Fruit fly (Drosophila melanogaster) whole organism, prepupa: ENCODE results near the gene CG11317.

Source experiments
- Blimp-1 ChIP-seq: fragments of 200-800 bp; sonication (Bioruptor generic); optimal IDR thresholded peaks from 3 replicates; lab custom pipeline; 2017; ENCODE audit warnings: missing biosample characterization, missing genetic modification characterization, mild to moderate bottlenecking, moderate library complexity, missing genetic modification reagents
- CG10631 ChIP-seq: fragments of 200-800 bp; sonication (Bioruptor generic); optimal IDR thresholded peaks from 2 replicates; lab custom pipeline; 2016; ENCODE audit warnings: missing biosample characterization, missing genetic modification characterization
- CG11294 ChIP-seq: fragments of 200-800 bp; sonication (Bioruptor generic); IDR thresholded peaks from 2 replicates; pipeline ENCODE4 v1.3.6; 2022; ENCODE audit warnings: missing biosample characterization, missing genetic modification characterization
- CG11762 ChIP-seq: fragments of 200-800 bp; sonication (Bioruptor generic); optimal IDR thresholded peaks from 3 replicates; lab custom pipeline; 2016; ENCODE audit warnings: missing biosample characterization, missing genetic modification characterization; ENCODE audit not compliant: insufficient read depth
- CG15336 ChIP-seq: fragments of 200-800 bp; sonication (Bioruptor generic); IDR thresholded peaks from 2 replicates; pipeline ENCODE4 v1.3.6; 2022; ENCODE audit warnings: missing biosample characterization, missing genetic modification characterization
- CG1621 ChIP-seq: fragments of 200-800 bp; sonication (Bioruptor generic); optimal IDR thresholded peaks from 3 replicates; lab custom pipeline; 2018; ENCODE audit warnings: missing biosample characterization, mild to moderate bottlenecking, missing genetic modification characterization
- CG32006 ChIP-seq: fragments of 200-800 bp; sonication (Bioruptor generic); optimal IDR thresholded peaks from 3 replicates; lab custom pipeline; 2017; ENCODE audit warnings: missing biosample characterization, mild to moderate bottlenecking, missing genetic modification characterization
- CG4318 ChIP-seq: fragments of 200-800 bp; sonication (Bioruptor generic); optimal IDR thresholded peaks from 3 replicates; lab custom pipeline; 2017; ENCODE audit warnings: missing biosample characterization, mild to moderate bottlenecking, missing genetic modification characterization
- CG6163 ChIP-seq: fragments of 200-800 bp; sonication (Bioruptor generic); IDR thresholded peaks from 3 replicates; pipeline ENCODE4 v1.3.6; 2022; ENCODE audit warnings: missing biosample characterization, missing genetic modification characterization
- CG6276 ChIP-seq: fragments of 200-800 bp; sonication (Bioruptor generic); optimal IDR thresholded peaks from 2 replicates; lab custom pipeline; 2017; ENCODE audit warnings: missing biosample characterization, mild to moderate bottlenecking, missing genetic modification characterization
- CG7368 ChIP-seq: fragments of 200-800 bp; sonication (Bioruptor generic); optimal IDR thresholded peaks from 3 replicates; lab custom pipeline; 2016; ENCODE audit warnings: missing biosample characterization, missing genetic modification characterization
- CG8119 ChIP-seq: fragments of 200-800 bp; sonication (Bioruptor generic); IDR thresholded peaks from 3 replicates; pipeline ENCODE4 v1.3.6; 2022; ENCODE audit warnings: missing biosample characterization, missing genetic modification characterization
- CG8632 ChIP-seq: fragments of 200-800 bp; sonication (Bioruptor generic); optimal IDR thresholded peaks from 3 replicates; lab custom pipeline; 2016; ENCODE audit warnings: missing biosample characterization, missing genetic modification characterization
- CG9139 ChIP-seq: fragments of 200-800 bp; sonication (Bioruptor generic); optimal IDR thresholded peaks from 3 replicates; lab custom pipeline; 2017; ENCODE audit warnings: missing biosample characterization, mild to moderate bottlenecking, missing genetic modification characterization
- Eip78C ChIP-seq: fragments of 200-800 bp; sonication (Bioruptor generic); peaks from one replicate; lab custom pipeline; 2016; ENCODE audit warnings: missing biosample characterization, missing genetic modification characterization
- Ets21C ChIP-seq: fragments of 200-800 bp; sonication (Bioruptor generic); optimal IDR thresholded peaks from 3 replicates; lab custom pipeline; 2016; ENCODE audit warnings: missing biosample characterization, missing genetic modification characterization
- Ets96B ChIP-seq: fragments of 200-800 bp; optimal IDR thresholded peaks from 2 replicates; lab custom pipeline; 2019; ENCODE audit warnings: missing biosample characterization, mild to moderate bottlenecking, missing genetic modification characterization, moderate library complexity
- Gug ChIP-seq: fragments of 200-800 bp; sonication (Bioruptor generic); IDR thresholded peaks from 2 replicates; pipeline ENCODE4 v1.3.6; 2022; ENCODE audit warnings: missing biosample characterization, missing genetic modification characterization
- Hr38 ChIP-seq: sonication (Bioruptor generic); optimal IDR thresholded peaks from 2 replicates; lab custom pipeline; 2016; ENCODE audit warnings: missing biosample characterization, missing genetic modification characterization
- Hr39 ChIP-seq: fragments of 200-800 bp; sonication (Bioruptor generic); optimal IDR thresholded peaks from 2 replicates; lab custom pipeline; 2016; ENCODE audit warnings: missing biosample characterization, missing genetic modification characterization
- Hr4 ChIP-seq: fragments of 200-800 bp; sonication (Bioruptor generic); optimal IDR thresholded peaks from 3 replicates; lab custom pipeline; 2016; ENCODE audit warnings: missing biosample characterization, missing genetic modification characterization
- Lpt ChIP-seq: fragments of 200-800 bp; sonication (Bioruptor generic); optimal IDR thresholded peaks from 3 replicates; lab custom pipeline; 2016; ENCODE audit warnings: missing biosample characterization, missing genetic modification characterization
- Met ChIP-seq: fragments of 200-800 bp; sonication (Bioruptor generic); optimal IDR thresholded peaks from 3 replicates; lab custom pipeline; 2016; ENCODE audit warnings: missing biosample characterization, missing genetic modification characterization
- Smox ChIP-seq: fragments of 200-800 bp; sonication (Bioruptor generic); optimal IDR thresholded peaks from 3 replicates; lab custom pipeline; 2016; ENCODE audit warnings: missing biosample characterization, missing genetic modification characterization
- Sox102F ChIP-seq: fragments of 200-800 bp; sonication (Bioruptor generic); optimal IDR thresholded peaks from 2 replicates; lab custom pipeline; 2016; ENCODE audit warnings: missing biosample characterization, mild to moderate bottlenecking, missing genetic modification characterization
- Sox14 ChIP-seq: fragments of 200-800 bp; sonication (Bioruptor generic); optimal IDR thresholded peaks from 3 replicates; lab custom pipeline; 2016; ENCODE audit warnings: missing biosample characterization, missing genetic modification characterization
- Sox15 ChIP-seq: fragments of 200-800 bp; sonication (Bioruptor generic); optimal IDR thresholded peaks from 3 replicates; lab custom pipeline; 2016; ENCODE audit warnings: missing biosample characterization, missing genetic modification characterization
- acj6 ChIP-seq: fragments of 200-800 bp; sonication (Bioruptor generic); optimal IDR thresholded peaks from 3 replicates; lab custom pipeline; 2016; ENCODE audit warnings: missing biosample characterization, missing genetic modification characterization
- cyc ChIP-seq: fragments of 200-800 bp; sonication (Bioruptor generic); optimal IDR thresholded peaks from 3 replicates; lab custom pipeline; 2016; ENCODE audit warnings: missing biosample characterization, missing genetic modification characterization
- dac ChIP-seq: fragments of 200-800 bp; sonication (Bioruptor generic); optimal IDR thresholded peaks from 2 replicates; lab custom pipeline; 2017; ENCODE audit warnings: missing biosample characterization, mild to moderate bottlenecking, missing genetic modification characterization
- dsx ChIP-seq: fragments of 200-800 bp; optimal IDR thresholded peaks from 3 replicates; lab custom pipeline; 2019; ENCODE audit warnings: missing biosample characterization, mild to moderate bottlenecking, missing genetic modification characterization, moderate library complexity; ENCODE audit not compliant: poor library complexity, severe bottlenecking
- eg ChIP-seq: fragments of 200-800 bp; sonication (Bioruptor generic); IDR thresholded peaks from 3 replicates; pipeline ENCODE4 v1.3.6; 2022; ENCODE audit warnings: missing biosample characterization, missing genetic modification characterization
- fd59A ChIP-seq: fragments of 200-800 bp; sonication (Bioruptor generic); optimal IDR thresholded peaks from 2 replicates; lab custom pipeline; 2017; ENCODE audit warnings: missing biosample characterization, mild to moderate bottlenecking, missing genetic modification characterization, missing genetic modification reagents
- fkh ChIP-seq: fragments of 200-800 bp; sonication (Bioruptor generic); optimal IDR thresholded peaks from 3 replicates; lab custom pipeline; 2017; ENCODE audit warnings: missing biosample characterization, mild to moderate bottlenecking, missing genetic modification characterization, moderate library complexity
- net ChIP-seq: fragments of 200-800 bp; sonication (Bioruptor generic); optimal IDR thresholded peaks from 3 replicates; lab custom pipeline; 2016; ENCODE audit warnings: missing biosample characterization, missing genetic modification characterization
- salr ChIP-seq, 2 experiments: fragments of 200-800 bp; sonication (Bioruptor generic); optimal IDR thresholded peaks; 3 replicates each; lab custom pipeline; 2016 to 2018; ENCODE audit warnings: missing biosample characterization in 2 of 2, missing genetic modification characterization in 2 of 2, mild to moderate bottlenecking in 1 of 2
- vri ChIP-seq: fragments of 200-800 bp; sonication (Bioruptor generic); optimal IDR thresholded peaks from 3 replicates; lab custom pipeline; 2016; ENCODE audit warnings: missing biosample characterization, mild to moderate bottlenecking, missing genetic modification characterization

CG11317 gene

DNA sequence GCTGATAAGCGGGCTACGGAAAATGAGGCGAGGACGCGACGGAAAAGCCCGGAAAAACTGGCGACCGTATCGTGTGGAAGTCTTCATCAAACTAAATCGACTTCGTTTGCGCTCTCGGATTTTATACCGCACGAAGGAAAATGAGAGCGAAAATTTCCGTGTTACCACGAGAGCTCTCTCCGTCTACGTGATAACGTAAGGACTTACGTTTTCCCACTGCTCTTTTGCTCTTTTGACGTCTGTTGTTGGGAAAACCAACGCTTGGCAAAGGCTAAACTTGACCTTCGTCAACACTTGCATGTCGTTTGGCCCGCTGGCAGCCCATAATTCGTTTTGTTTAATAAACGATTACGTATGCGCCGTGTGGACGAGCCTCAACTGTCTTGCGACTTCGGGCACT is at the start of gene CG11317:
Gene CG11317 (minus strand): TSS at position 101 of the 400 bp plus-strand sequence.
- TF ChIP-seq Hr39 (GFP tag; lab: Kevin White, UChicago): no peak
- TF ChIP-seq CG6276 (GFP tag; lab: Kevin White, UChicago): no peak
- TF ChIP-seq Lpt (GFP tag; lab: Kevin White, UChicago): no peak
- no peak for TF ChIP-seq Eip78C (GFP tag; lab: Kevin White, UChicago)
- no peak for TF ChIP-seq Smox (GFP tag; lab: Kevin White, UChicago)
- TF ChIP-seq fkh (GFP tag; lab: Kevin White, UChicago): no peak
- no peak for TF ChIP-seq dsx (GFP tag; lab: Kevin White, UChicago)
- no peak for TF ChIP-seq CG9139 (GFP tag; lab: Kevin White, UChicago)
- TF ChIP-seq Ets96B (tag; lab: Kevin White, UChicago): no peak
- TF ChIP-seq Sox15 (GFP tag; lab: Kevin White, UChicago): no peak
- no peak for TF ChIP-seq Blimp-1 (GFP tag; lab: Kevin White, UChicago)
- no peak for TF ChIP-seq CG11294
- TF ChIP-seq CG7368 (GFP tag; lab: Kevin White, UChicago): no peak
- no peak for TF ChIP-seq salr (GFP tag; optimal IDR thresholded peaks at IDR 0.05; lab: Kevin White, UChicago)
- no peak for TF ChIP-seq Sox102F (GFP tag; lab: Kevin White, UChicago)
- no peak for TF ChIP-seq CG11762 (GFP tag; lab: Kevin White, UChicago)
- no peak for TF ChIP-seq Ets21C (GFP tag; lab: Kevin White, UChicago)
- TF ChIP-seq Gug: no peak
- TF ChIP-seq acj6 (GFP tag; lab: Kevin White, UChicago): no peak
- TF ChIP-seq CG1621 (tag; lab: Kevin White, UChicago): no peak

DNA sequence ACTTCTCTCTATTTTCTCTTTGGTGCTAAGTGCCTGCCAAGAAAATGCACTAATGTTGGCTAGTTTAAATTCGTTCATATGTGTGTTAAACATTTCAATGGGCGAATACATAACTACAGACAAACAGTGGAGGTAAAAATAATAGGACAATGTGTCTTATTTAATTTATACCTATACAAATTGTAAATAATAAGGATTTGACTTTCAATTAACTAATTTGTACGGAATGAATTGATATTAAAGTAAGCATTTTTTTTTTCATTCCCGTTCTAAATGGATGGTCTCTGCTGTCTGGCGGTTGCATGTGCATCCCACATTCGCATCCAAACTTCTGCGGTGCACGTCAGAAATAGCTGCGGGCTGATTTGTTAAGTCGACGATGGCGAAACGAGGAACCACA is 49.8 kb upstream of the CG11317 start:
- TF ChIP-seq CG6163 (GFP tag; lab: Robert Waterston, UW) (peak; percentile 47; the same call in 1 of the 3 replicates), dac (GFP tag; lab: Kevin White, UChicago) (no peak), CG6276 (GFP tag; lab: Kevin White, UChicago) (peak; percentile 9), CG32006 (GFP tag; lab: Kevin White, UChicago) (peak; percentile 50), CG8119 (GFP tag; lab: Robert Waterston, UW) (peak; percentile 50; the same call in 2 of the 3 replicates), eg (GFP tag; lab: Robert Waterston, UW) (peak; percentile 64), CG15336 (GFP tag; lab: Robert Waterston, UW) (peak; percentile 42; the same call in 1 of the 2 replicates), fkh (GFP tag; lab: Kevin White, UChicago) (no peak), Eip78C (GFP tag; lab: Kevin White, UChicago) (no peak), Hr4 (GFP tag; lab: Kevin White, UChicago) (peak; percentile 37)

DNA sequence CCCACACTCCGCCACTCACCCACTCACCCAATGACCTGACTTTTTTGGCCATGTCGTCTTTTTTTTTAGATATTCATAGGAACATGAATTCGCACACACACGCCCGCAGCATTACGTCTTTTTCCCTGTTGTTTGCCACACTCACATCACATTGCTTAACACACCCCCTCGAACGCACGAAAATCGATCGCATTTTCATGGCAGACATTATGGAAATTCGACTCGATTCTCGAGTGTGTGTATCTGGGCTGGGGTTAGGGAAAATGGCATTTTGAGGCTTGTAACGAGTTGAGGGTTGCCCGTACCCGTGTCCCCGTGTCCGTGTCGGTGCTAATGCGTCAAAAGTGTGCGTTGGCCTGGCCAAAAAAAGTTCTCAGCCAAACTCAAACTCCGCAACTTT is 44.6 kb upstream of the CG11317 start:
- TF ChIP-seq Lpt (GFP tag; lab: Kevin White, UChicago) (no peak), net (GFP tag; lab: Kevin White, UChicago) (no peak), fkh (GFP tag; lab: Kevin White, UChicago) (no peak), CG11762 (GFP tag; lab: Kevin White, UChicago) (no peak), Blimp-1 (GFP tag; lab: Kevin White, UChicago) (no peak), fd59A (GFP tag; lab: Kevin White, UChicago) (no peak), CG7368 (GFP tag; lab: Kevin White, UChicago) (no peak), CG8119 (GFP tag; lab: Robert Waterston, UW) (no peak), Met (no peak), cyc (no peak), CG4318 (GFP tag; lab: Kevin White, UChicago) (no peak), Gug (no peak), CG8632 (GFP tag; lab: Kevin White, UChicago) (no peak), vri (GFP tag; lab: Kevin White, UChicago) (no peak), CG10631 (GFP tag; lab: Kevin White, UChicago) (no peak), Hr38 (GFP tag; lab: Kevin White, UChicago) (no peak), acj6 (GFP tag; lab: Kevin White, UChicago) (no peak), Sox14 (GFP tag; lab: Kevin White, UChicago) (no peak)
